Worm (Caenorhabditis elegans) whole organism, young adult: Measurements from ENCODE around the gene C07G1.15.

Experiments used
- F23B12.7 ChIP-seq: sonication (generic microtip); optimal IDR thresholded peaks from 2 replicates; lab custom pipeline; 2017; ENCODE audit warnings: missing genetic modification characterization, mild to moderate bottlenecking, missing compliant biosample characterization, antibody characterized with exemption, moderate library complexity; ENCODE audit not compliant: insufficient read depth
- ama-1 ChIP-seq, 3 experiments: fragments of 150-350 bp in 1 of 3; sonication (generic microtip) in 2 of 3; optimal IDR thresholded peaks; 2 replicates each; lab custom pipeline; 2014 to 2018; ENCODE audit warnings: missing biosample characterization in 2 of 3, missing genetic modification characterization in 2 of 3, missing genetic modification reagents in 2 of 3
- nhr-90 ChIP-seq: sonication (generic microtip); optimal IDR thresholded peaks from 2 replicates; lab custom pipeline; 2016; ENCODE audit warnings: missing genotype, mild to moderate bottlenecking, missing genetic modification characterization, missing compliant biosample characterization
- tlf-1 ChIP-seq: fragments of 200-800 bp; sonication (Bioruptor generic); optimal IDR thresholded peaks from 2 replicates; lab custom pipeline; 2018; ENCODE audit warnings: mild to moderate bottlenecking, missing genetic modification characterization, missing compliant biosample characterization
- ztf-25 ChIP-seq: fragments of 200-800 bp; sonication (Bioruptor generic); IDR thresholded peaks from 2 replicates; pipeline ENCODE4 v1.3.6; 2022; ENCODE audit warnings: missing genetic modification reagents, missing genetic modification characterization, missing compliant biosample characterization

- TF ChIP-seq F23B12.7 (no peak), nhr-90 (tag; lab: Kevin White, UChicago) (no peak), ama-1 (optimal IDR thresholded peaks at IDR 0.05; lab: Kevin White, UChicago) (no peak), ama-1 (GFP tag; optimal IDR thresholded peaks at IDR 0.05; lab: Kevin White, UChicago) (no peak), ztf-25 (GFP tag; lab: Robert Waterston, UW) (no peak), tlf-1 (no peak)
These were observed 11.6 kb downstream of the C07G1.15 start for ce11 chrIV:8181404-8181803.
